Worm (Caenorhabditis elegans) whole organism, L3 larva: ENCODE results near the gene txt-12.
"Not testable (repeated sequence)": the region's sequence is repeated elsewhere in the genome, so short reads cannot be mapped to it uniquely, and the experiment has no call there.

ENCODE experiments used
- R02D3.7 ChIP-seq: fragments of 150-350 bp; optimal IDR thresholded peaks from 2 replicates; lab custom pipeline; 2014; ENCODE audit warnings: missing biosample characterization, missing genetic modification characterization
- ZK546.5 ChIP-seq: sonication (generic microtip); optimal IDR thresholded peaks from 2 replicates; lab custom pipeline; 2017; ENCODE audit warnings: missing biosample characterization, missing genetic modification characterization
- aly-2 ChIP-seq: fragments of 150-350 bp; optimal IDR thresholded peaks from 2 replicates; lab custom pipeline; 2014; ENCODE audit warnings: missing biosample characterization, missing genetic modification characterization
- ceh-82 ChIP-seq: fragments of 150-350 bp; optimal IDR thresholded peaks from 2 replicates; lab custom pipeline; 2014; ENCODE audit warnings: missing biosample characterization, missing genetic modification characterization
- ceh-9 ChIP-seq: sonication (generic microtip); optimal IDR thresholded peaks from 2 replicates; lab custom pipeline; 2018; ENCODE audit warnings: missing biosample characterization, missing genetic modification characterization
- daf-12 ChIP-seq: fragments of 150-350 bp; optimal IDR thresholded peaks from 2 replicates; lab custom pipeline; 2014; ENCODE audit warnings: missing biosample characterization, missing genetic modification reagents, missing genetic modification characterization
- egl-5 ChIP-seq: fragments of 150-350 bp; optimal IDR thresholded peaks from 2 replicates; lab custom pipeline; 2017; ENCODE audit warnings: missing biosample characterization, missing genetic modification reagents, missing genetic modification characterization, inconsistent platforms
- elt-1 ChIP-seq: fragments of 150-350 bp; optimal IDR thresholded peaks from 2 replicates; lab custom pipeline; 2014; ENCODE audit warnings: missing biosample characterization, missing genetic modification characterization
- elt-3 ChIP-seq, 3 experiments: fragments of 150-350 bp in 1 of 3; sonication (generic microtip) in 2 of 3; optimal IDR thresholded peaks; 2 replicates in 2 of 3; 4 replicates in 1 of 3; lab custom pipeline; 2014 to 2017; ENCODE audit warnings: missing biosample characterization in 3 of 3, missing genetic modification characterization in 3 of 3
- eor-1 ChIP-seq, 2 experiments: fragments of 150-350 bp; optimal IDR thresholded peaks; 2 replicates each; lab custom pipeline; 2014 to 2018; ENCODE audit warnings: missing biosample characterization in 2 of 2, missing genetic modification characterization in 2 of 2
- fkh-10 ChIP-seq: sonication (generic microtip); optimal IDR thresholded peaks from 2 replicates; lab custom pipeline; 2017; ENCODE audit warnings: missing biosample characterization, missing genetic modification reagents, missing genetic modification characterization
- fkh-2 ChIP-seq: fragments of 150-350 bp; optimal IDR thresholded peaks from 2 replicates; lab custom pipeline; 2014; ENCODE audit warnings: missing biosample characterization, missing genetic modification reagents, missing genetic modification characterization
- hmg-11 ChIP-seq: sonication (generic microtip); optimal IDR thresholded peaks from 2 replicates; lab custom pipeline; 2016; ENCODE audit warnings: missing genetic modification characterization, missing compliant biosample characterization
- jun-1 ChIP-seq: fragments of 150-350 bp; optimal IDR thresholded peaks from 2 replicates; lab custom pipeline; 2014; ENCODE audit warnings: missing biosample characterization, missing genetic modification reagents, missing genetic modification characterization
- lin-39 ChIP-seq: fragments of 150-350 bp; optimal IDR thresholded peaks from 2 replicates; lab custom pipeline; 2018; ENCODE audit warnings: missing biosample characterization, missing genetic modification reagents, missing genetic modification characterization
- lsy-12 ChIP-seq: sonication (generic microtip); optimal IDR thresholded peaks from 2 replicates; lab custom pipeline; 2016; ENCODE audit warnings: mild to moderate bottlenecking, missing genetic modification characterization, missing compliant biosample characterization
- mdl-1 ChIP-seq: fragments of 150-350 bp; optimal IDR thresholded peaks from 2 replicates; lab custom pipeline; 2014; ENCODE audit warnings: missing biosample characterization, missing genetic modification characterization
- mml-1 ChIP-seq: fragments of 150-350 bp; sonication (generic microtip); optimal IDR thresholded peaks from 3 replicates; lab custom pipeline; 2014; ENCODE audit warnings: missing biosample characterization, missing genetic modification characterization
- nfya-1 ChIP-seq: sonication (generic microtip); optimal IDR thresholded peaks from 2 replicates; lab custom pipeline; 2017; ENCODE audit warnings: missing genetic modification characterization, mild to moderate bottlenecking, missing compliant biosample characterization, antibody characterized with exemption, moderate library complexity; ENCODE audit not compliant: insufficient read depth
- nhr-11 ChIP-seq: fragments of 150-350 bp; optimal IDR thresholded peaks from 2 replicates; lab custom pipeline; 2014; ENCODE audit warnings: missing biosample characterization, missing genetic modification characterization
- nhr-12 ChIP-seq: fragments of 150-350 bp; optimal IDR thresholded peaks from 2 replicates; lab custom pipeline; 2014; ENCODE audit warnings: missing biosample characterization, missing genetic modification characterization
- nhr-23 ChIP-seq: fragments of 150-350 bp; optimal IDR thresholded peaks from 2 replicates; lab custom pipeline; 2014; ENCODE audit warnings: missing biosample characterization, missing genetic modification reagents, missing genetic modification characterization
- nhr-237 ChIP-seq: fragments of 150-350 bp; optimal IDR thresholded peaks from 2 replicates; lab custom pipeline; 2014; ENCODE audit warnings: missing biosample characterization, missing genetic modification characterization
- nhr-43 ChIP-seq: sonication (generic microtip); optimal IDR thresholded peaks from 2 replicates; lab custom pipeline; 2016; ENCODE audit warnings: mild to moderate bottlenecking, missing genetic modification characterization, missing compliant biosample characterization; ENCODE audit not compliant: poor library complexity, severe bottlenecking
- nhr-67 ChIP-seq: fragments of 150-350 bp; optimal IDR thresholded peaks from 2 replicates; lab custom pipeline; 2014; ENCODE audit warnings: missing biosample characterization, missing genetic modification characterization
- nhr-76 ChIP-seq: fragments of 150-350 bp; sonication (generic microtip); optimal IDR thresholded peaks from 5 replicates; lab custom pipeline; 2014; ENCODE audit warnings: missing biosample characterization, missing genetic modification characterization
- nhr-77 ChIP-seq: fragments of 150-350 bp; optimal IDR thresholded peaks from 2 replicates; lab custom pipeline; 2014; ENCODE audit warnings: missing biosample characterization, missing genetic modification characterization
- pha-4 ChIP-seq: fragments of 150-350 bp; optimal IDR thresholded peaks from 2 replicates; lab custom pipeline; 2014; ENCODE audit warnings: missing biosample characterization, missing genetic modification reagents, missing genetic modification characterization
- pqm-1 ChIP-seq: fragments of 150-350 bp; optimal IDR thresholded peaks from 2 replicates; lab custom pipeline; 2017; ENCODE audit warnings: missing biosample characterization, missing genetic modification characterization, inconsistent platforms
- sea-2 ChIP-seq: fragments of 150-350 bp; sonication (generic microtip); optimal IDR thresholded peaks from 4 replicates; lab custom pipeline; 2014; ENCODE audit warnings: missing biosample characterization, missing genetic modification reagents, missing genetic modification characterization
- snpc-4 ChIP-seq: fragments of 150-350 bp; optimal IDR thresholded peaks from 2 replicates; lab custom pipeline; 2014; ENCODE audit warnings: missing biosample characterization, missing genetic modification characterization
- unc-39 ChIP-seq: sonication (generic microtip); optimal IDR thresholded peaks from 4 replicates; lab custom pipeline; 2017; ENCODE audit warnings: missing biosample characterization, missing genetic modification characterization
- unc-62 ChIP-seq: fragments of 150-350 bp; sonication (generic microtip); optimal IDR thresholded peaks from 4 replicates; lab custom pipeline; 2014; ENCODE audit warnings: missing biosample characterization, missing genetic modification reagents, missing genetic modification characterization
- zag-1 ChIP-seq: fragments of 150-350 bp; optimal IDR thresholded peaks from 2 replicates; lab custom pipeline; 2014; ENCODE audit warnings: missing biosample characterization, missing genetic modification characterization
- ztf-11 ChIP-seq: fragments of 150-350 bp; optimal IDR thresholded peaks from 2 replicates; lab custom pipeline; 2014; ENCODE audit warnings: missing biosample characterization, missing genetic modification characterization
- ztf-4 ChIP-seq: fragments of 150-350 bp; optimal IDR thresholded peaks from 2 replicates; lab custom pipeline; 2014; ENCODE audit warnings: missing biosample characterization, missing genetic modification characterization

The txt-12 gene

ce11 chrV:15094749-15095148 is 2.0 kb downstream of the txt-12 start, which contains the start of gene srx-78:
Gene srx-78 (plus strand): TSS chrV:15095049.
- TF ChIP-seq sea-2 = no peak
- TF ChIP-seq elt-3 (tag; optimal IDR thresholded peaks at IDR 0.05; lab: Kevin White, UChicago) = no peak
- no peak for TF ChIP-seq mdl-1 (tag; lab: Kevin White, UChicago)
- no peak for TF ChIP-seq elt-1 (tag; lab: Kevin White, UChicago)
- TF ChIP-seq lin-39 (tag; lab: Kevin White, UChicago) = no peak
- no peak for TF ChIP-seq nhr-23 (tag; lab: Kevin White, UChicago)
- TF ChIP-seq nhr-237 (tag; lab: Kevin White, UChicago) = no peak
- TF ChIP-seq zag-1 (tag; lab: Kevin White, UChicago) = no peak
- no peak for TF ChIP-seq ztf-4 (tag; lab: Kevin White, UChicago)
- no peak for TF ChIP-seq snpc-4
- no peak for TF ChIP-seq daf-12 (tag; lab: Kevin White, UChicago)
- TF ChIP-seq fkh-10 = no peak
- TF ChIP-seq nhr-76 = no peak
- TF ChIP-seq unc-62 (GFP tag; lab: Kevin White, UChicago) = no peak
- TF ChIP-seq hmg-11 (tag; lab: Kevin White, UChicago) = no peak
- TF ChIP-seq unc-39 (tag; lab: Kevin White, UChicago) = no peak
- no peak for TF ChIP-seq nhr-12 (tag; lab: Kevin White, UChicago)
- no peak for TF ChIP-seq nhr-43 (tag; lab: Kevin White, UChicago)
- TF ChIP-seq R02D3.7 (tag; lab: Kevin White, UChicago) = no peak

- TF ChIP-seq pqm-1 = no peak
- TF ChIP-seq nhr-77 (tag; lab: Kevin White, UChicago) = no peak
- TF ChIP-seq mml-1 = no peak
- TF ChIP-seq nhr-23 (tag; lab: Kevin White, UChicago) = no peak
- TF ChIP-seq fkh-2 (tag; lab: Kevin White, UChicago) = no peak
- no peak for TF ChIP-seq jun-1 (tag; lab: Kevin White, UChicago)
- no peak for TF ChIP-seq ZK546.5 (tag; lab: Kevin White, UChicago)
- TF ChIP-seq R02D3.7 (tag; lab: Kevin White, UChicago) = no peak
- TF ChIP-seq ceh-82 = no peak
- TF ChIP-seq lin-39 (tag; lab: Kevin White, UChicago) = no peak
- no peak for TF ChIP-seq ceh-9 (tag; lab: Kevin White, UChicago)
- no peak for TF ChIP-seq daf-12 (tag; lab: Kevin White, UChicago)
Observed at ce11 chrV:15099447-15099846, 6.7 kb downstream of the txt-12 start, which contains the start of gene C01G10.1. Gene C01G10.1 (plus strand): TSS chrV:15099747.

- TF ChIP-seq mml-1; jun-1 (tag; lab: Kevin White, UChicago); zag-1 (tag; lab: Kevin White, UChicago): not testable (repeated sequence)
- TF ChIP-seq, all 47 proteins: peak for 0; not testable (repeated sequence) for 47
Observed at ce11 chrV:15105893-15106598, 13.3 kb downstream of the txt-12 start, which contains the start of gene C01G10.14. Gene C01G10.14 (minus strand): TSS chrV:15105943.

- TF ChIP-seq daf-12 (tag; lab: Kevin White, UChicago) (no peak), nhr-43 (tag; lab: Kevin White, UChicago) (no peak), mml-1 (no peak), elt-3 (tag; optimal IDR thresholded peaks at IDR 0.05; lab: Kevin White, UChicago) (no peak)
- TF ChIP-seq, all 47 proteins: peak for 0
Observed at ce11 chrV:15109260-15109659, 16.5 kb downstream of the txt-12 start, which contains the start of gene Y75B12A.2. Gene Y75B12A.2 (plus strand): TSS chrV:15109560.

ce11 chrV:15111660-15112059 is 18.9 kb downstream of the txt-12 start, which contains the start of gene T01G5.7:
Gene T01G5.7 (plus strand): TSS chrV:15111960.
- TF ChIP-seq nhr-12 (tag; lab: Kevin White, UChicago) (no peak), lsy-12 (no peak), ZK546.5 (tag; lab: Kevin White, UChicago) (no peak), nfya-1 (no peak), nhr-11 (tag; lab: Kevin White, UChicago) (no peak), daf-12 (tag; lab: Kevin White, UChicago) (no peak), ceh-82 (no peak), jun-1 (tag; lab: Kevin White, UChicago) (no peak), nhr-43 (tag; lab: Kevin White, UChicago) (no peak), pha-4 (tag; lab: Kevin White, UChicago) (no peak), zag-1 (tag; lab: Kevin White, UChicago) (no peak), ztf-11 (tag; lab: Kevin White, UChicago) (no peak), nhr-67 (no peak), aly-2 (tag; lab: Kevin White, UChicago) (no peak), pqm-1 (no peak), eor-1 (tag; optimal IDR thresholded peaks at IDR 0.05; lab: Kevin White, UChicago) (no peak), elt-1 (tag; lab: Kevin White, UChicago) (no peak), egl-5 (tag; lab: Kevin White, UChicago) (no peak), snpc-4 (no peak)
